Fruit fly (Drosophila melanogaster): ENCODE results near the gene Tspo.

Gene Tspo

DNA sequence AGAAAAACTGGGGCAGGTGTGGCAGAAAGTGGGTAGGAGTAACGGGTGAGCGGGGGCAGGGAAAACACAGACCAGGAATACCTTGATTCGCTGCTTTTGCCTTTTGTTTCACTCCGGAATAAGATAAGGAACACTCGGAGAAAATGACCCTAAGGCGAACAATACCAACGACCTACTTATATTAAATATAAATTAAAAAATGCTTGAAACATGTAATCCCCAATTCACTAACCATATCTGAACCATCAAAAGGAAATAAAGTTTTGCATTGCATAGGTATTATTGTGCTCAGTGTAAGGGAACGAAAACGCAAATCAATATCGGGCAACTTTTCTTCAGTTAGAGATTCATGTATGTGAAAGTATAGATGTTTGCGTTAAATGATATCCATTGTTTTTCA, 47.4 kb upstream of the Tspo start (continued):
- TF ChIP-seq CG6272 (GFP tag; IDR thresholded peaks at IDR 0.05): no peak
- TF ChIP-seq Mes4 (GFP tag; optimal IDR thresholded peaks at IDR 0.05): no peak
- TF ChIP-seq Abd-B (GFP tag; optimal IDR thresholded peaks at IDR 0.05): peak; percentile 2
- peak; percentile 68 for TF ChIP-seq lmd (GFP tag; IDR thresholded peaks at IDR 0.05)
- TF ChIP-seq abd-A (tag; optimal IDR thresholded peaks at IDR 0.05): no peak
- TF ChIP-seq sqz (GFP tag; optimal IDR thresholded peaks at IDR 0.05): no peak
- no peak for TF ChIP-seq Poxn (GFP tag; IDR thresholded peaks at IDR 0.05)
- peak; percentile 38 for TF ChIP-seq CG16815 (GFP tag; optimal IDR thresholded peaks at IDR 0.05)
- TF ChIP-seq unpg (GFP tag; optimal IDR thresholded peaks at IDR 0.05): peak; percentile 73
- TF ChIP-seq Hr51 (GFP tag; optimal IDR thresholded peaks at IDR 0.05): peak; percentile 37 to 75
- TF ChIP-seq CG4617 (GFP tag; optimal IDR thresholded peaks at IDR 0.05; ENCODE audit: borderline replicate concordance): peak; percentile 16
- peak; percentile 54; the same call in 1 of the 3 replicates for TF ChIP-seq so (GFP tag; IDR thresholded peaks at IDR 0.05)
- peak; percentile 54; the same call in 1 of the 3 replicates for TF ChIP-seq CG2889 (GFP tag; IDR thresholded peaks at IDR 0.05)
- peak; percentile 65 for TF ChIP-seq grau (tag; optimal IDR thresholded peaks at IDR 0.05)
- no peak for TF ChIP-seq CG3995 (GFP tag; optimal IDR thresholded peaks at IDR 0.05)
- peak; percentile 53; the same call in 2 of the 3 replicates for TF ChIP-seq Aef1 (GFP tag; IDR thresholded peaks at IDR 0.05)
- TF ChIP-seq H15 (GFP tag; IDR thresholded peaks at IDR 0.05): peak; percentile 44; the same call in 1 of the 3 replicates
- TF ChIP-seq Nf-YA (GFP tag; IDR thresholded peaks at IDR 0.05): 0 out of 2 replicates have a peak, but pooled peaks have one; percentile 32
- no peak for TF ChIP-seq fru (optimal IDR thresholded peaks at IDR 0.05)
- peak; percentile 25; the same call in 1 of the 2 replicates for TF ChIP-seq sob (GFP tag; IDR thresholded peaks at IDR 0.05)
- TF ChIP-seq CG2199 (GFP tag; IDR thresholded peaks at IDR 0.05): no peak
- TF ChIP-seq onecut (GFP tag; IDR thresholded peaks at IDR 0.05): peak; percentile 57; the same call in 1 of the 2 replicates
- TF ChIP-seq Lim3 (GFP tag; IDR thresholded peaks at IDR 0.05): peak; percentile 34; the same call in 1 of the 2 replicates
- TF ChIP-seq hb (GFP tag; IDR thresholded peaks at IDR 0.05; ENCODE audit: partially characterized antibody): no peak
- peak; percentile 54 for TF ChIP-seq ssp (GFP tag; IDR thresholded peaks at IDR 0.05)
- TF ChIP-seq CG12155 (GFP tag; optimal IDR thresholded peaks at IDR 0.05): peak; percentile 50
- TF ChIP-seq Hmr (GFP tag; optimal IDR thresholded peaks at IDR 0.05): peak; percentile 54
- TF ChIP-seq sim (GFP tag; IDR thresholded peaks at IDR 0.05): peak; percentile 53; the same call in 1 of the 2 replicates
- TF ChIP-seq CG9817 (tag; optimal IDR thresholded peaks at IDR 0.05): peak; percentile 27
- TF ChIP-seq HHEX (GFP tag; optimal IDR thresholded peaks at IDR 0.05): peak; percentile 16
- no peak for TF ChIP-seq CG31365 (tag; optimal IDR thresholded peaks at IDR 0.05)
- TF ChIP-seq aop (GFP tag; IDR thresholded peaks at IDR 0.05): no peak
- no peak for TF ChIP-seq CG6175 (GFP tag; IDR thresholded peaks at IDR 0.05)
- peak; percentile 16 to 31 for TF ChIP-seq Pdp1 (GFP tag; optimal IDR thresholded peaks at IDR 0.05)
- peak; percentile 17; the same call in 1 of the 3 replicates for TF ChIP-seq Optix (GFP tag; IDR thresholded peaks at IDR 0.05)
- TF ChIP-seq fu2 (GFP tag; optimal IDR thresholded peaks at IDR 0.05): no peak
- TF ChIP-seq pum (GFP tag; optimal IDR thresholded peaks at IDR 0.05): peak; percentile 15
- TF ChIP-seq Side (GFP tag; optimal IDR thresholded peaks at IDR 0.05): no peak
- TF ChIP-seq hth (optimal IDR thresholded peaks at IDR 0.05): no peak
- peak in 1 of 2 experiments; percentile 65 for TF ChIP-seq eve (GFP tag; optimal IDR thresholded peaks at IDR 0.05)
- TF ChIP-seq wor (GFP tag; IDR thresholded peaks at IDR 0.05): peak; percentile 52
- no peak for TF ChIP-seq Nf-YC (tag; optimal IDR thresholded peaks at IDR 0.05)
- TF ChIP-seq dpn (GFP tag; optimal IDR thresholded peaks at IDR 0.05): peak; percentile 23 to 67
- no peak for TF ChIP-seq bbx (GFP tag; IDR thresholded peaks at IDR 0.05; ENCODE audit: partially characterized antibody)
- TF ChIP-seq kni (GFP tag; optimal IDR thresholded peaks at IDR 0.05): no peak
- TF ChIP-seq unc-4 (GFP tag; IDR thresholded peaks at IDR 0.05; ENCODE audit: partially characterized antibody): no peak
- TF ChIP-seq Kr (GFP tag; optimal IDR thresholded peaks at IDR 0.05): no peak
- TF ChIP-seq CG11247 (GFP tag; IDR thresholded peaks at IDR 0.05): peak; percentile 54
- no peak for TF ChIP-seq pho (GFP tag; optimal IDR thresholded peaks at IDR 0.05)
- peak; percentile 20 for TF ChIP-seq tin (GFP tag; optimal IDR thresholded peaks at IDR 0.05)
- no peak for TF ChIP-seq gt (GFP tag; IDR thresholded peaks at IDR 0.05)
- TF ChIP-seq sug (tag; optimal IDR thresholded peaks at IDR 0.05): no peak
